Worm (Caenorhabditis elegans) whole organism, young adult: ENCODE data around the gene T14B4.8.

Source experiments
- F10E7.11 ChIP-seq: sonication (generic microtip); optimal IDR thresholded peaks from 2 replicates; lab custom pipeline; 2017; ENCODE audit warnings: mild to moderate bottlenecking, missing genetic modification characterization, moderate library complexity, missing compliant biosample characterization
- F23B12.7 ChIP-seq: sonication (generic microtip); optimal IDR thresholded peaks from 2 replicates; lab custom pipeline; 2017; ENCODE audit warnings: missing genetic modification characterization, mild to moderate bottlenecking, missing compliant biosample characterization, antibody characterized with exemption, moderate library complexity; ENCODE audit not compliant: insufficient read depth
- F33H1.4 ChIP-seq: fragments of 200-800 bp; sonication (Bioruptor generic); IDR thresholded peaks from 2 replicates; pipeline ENCODE4 v1.3.6; 2022; ENCODE audit warnings: missing genetic modification reagents, missing genetic modification characterization, missing compliant biosample characterization
- F52B5.7 ChIP-seq: sonication (generic microtip); optimal IDR thresholded peaks from 2 replicates; lab custom pipeline; 2016; ENCODE audit warnings: mild to moderate bottlenecking, missing genetic modification characterization, missing compliant biosample characterization
- F57A8.1 ChIP-seq: fragments of 200-800 bp; sonication (Bioruptor generic); optimal IDR thresholded peaks from 2 replicates; lab custom pipeline; 2018; ENCODE audit warnings: mild to moderate bottlenecking, missing genetic modification characterization, moderate library complexity, missing compliant biosample characterization
- K12H6.12 ChIP-seq: fragments of 200-800 bp; sonication (Bioruptor generic); optimal IDR thresholded peaks from 2 replicates; lab custom pipeline; 2018; ENCODE audit warnings: mild to moderate bottlenecking, missing genetic modification characterization, missing compliant biosample characterization
- T07F8.4 ChIP-seq: sonication (generic microtip); optimal IDR thresholded peaks from 2 replicates; lab custom pipeline; 2016; ENCODE audit warnings: mild to moderate bottlenecking, missing genetic modification characterization, moderate library complexity, missing compliant biosample characterization
- Y53G8AR.9 ChIP-seq: fragments of 200-800 bp; sonication (Bioruptor generic); conservative IDR thresholded peaks from 2 replicates; pipeline ENCODE4 v1.3.6; 2022; ENCODE audit warnings: missing genetic modification reagents, missing genetic modification characterization, missing compliant biosample characterization
- Y95B8A.8 ChIP-seq: fragments of 200-800 bp; sonication (Bioruptor generic); IDR thresholded peaks from 2 replicates; pipeline ENCODE4 v1.3.6; 2022; ENCODE audit warnings: missing genetic modification reagents, missing genetic modification characterization, missing compliant biosample characterization
- akir-1 ChIP-seq: fragments of 200-800 bp; sonication (Bioruptor generic); optimal IDR thresholded peaks from 2 replicates; lab custom pipeline; 2018; ENCODE audit warnings: mild to moderate bottlenecking, missing genetic modification characterization, moderate library complexity, missing compliant biosample characterization
- aptf-2 ChIP-seq: fragments of 200-800 bp; sonication (Bioruptor generic); conservative IDR thresholded peaks from 2 replicates; pipeline ENCODE4 v1.3.6; 2022; ENCODE audit warnings: missing genetic modification reagents, missing genetic modification characterization, missing compliant biosample characterization
- aptf-3 ChIP-seq: fragments of 200-800 bp; sonication (Bioruptor generic); IDR thresholded peaks from 2 replicates; pipeline ENCODE4 v1.3.6; 2022; ENCODE audit warnings: missing genetic modification characterization, missing compliant biosample characterization
- atf-7 ChIP-seq: sonication (generic microtip); optimal IDR thresholded peaks from 2 replicates; lab custom pipeline; 2017; ENCODE audit warnings: mild to moderate bottlenecking, missing genetic modification characterization, missing compliant biosample characterization
- attf-3 ChIP-seq: fragments of 200-800 bp; sonication (Bioruptor generic); conservative IDR thresholded peaks from 2 replicates; pipeline ENCODE4 v1.3.6; 2022; ENCODE audit warnings: missing genetic modification reagents, missing genetic modification characterization, missing compliant biosample characterization
- attf-6 ChIP-seq: fragments of 200-800 bp; sonication (Bioruptor generic); IDR thresholded peaks from 2 replicates; pipeline ENCODE4 v1.3.6; 2022; ENCODE audit warnings: missing genetic modification reagents, missing genetic modification characterization, missing compliant biosample characterization
- ceh-100 ChIP-seq: fragments of 200-800 bp; sonication (Bioruptor generic); IDR thresholded peaks from 2 replicates; pipeline ENCODE4 v1.3.6; 2022; ENCODE audit warnings: missing genetic modification reagents, missing genetic modification characterization, missing compliant biosample characterization
- ceh-27 ChIP-seq: fragments of 200-800 bp; sonication (Bioruptor generic); optimal IDR thresholded peaks from 2 replicates; lab custom pipeline; 2018; ENCODE audit warnings: mild to moderate bottlenecking, missing genetic modification characterization, moderate library complexity, missing compliant biosample characterization
- ceh-40 ChIP-seq: fragments of 200-800 bp; sonication (Bioruptor generic); IDR thresholded peaks from 2 replicates; pipeline ENCODE4 v1.3.6; 2022; ENCODE audit warnings: missing genetic modification characterization, missing compliant biosample characterization
- ceh-79 ChIP-seq: sonication (generic microtip); optimal IDR thresholded peaks from 2 replicates; lab custom pipeline; 2017; ENCODE audit warnings: mild to moderate bottlenecking, missing genetic modification characterization, missing compliant biosample characterization
- ceh-91 ChIP-seq: fragments of 200-800 bp; sonication (Bioruptor generic); IDR thresholded peaks from 2 replicates; pipeline ENCODE4 v1.3.6; 2022; ENCODE audit warnings: missing genetic modification reagents, missing genetic modification characterization, missing compliant biosample characterization
- dox-1 ChIP-seq: fragments of 200-800 bp; sonication (Bioruptor generic); IDR thresholded peaks from 2 replicates; pipeline ENCODE4 v1.3.6; 2022; ENCODE audit warnings: missing genetic modification reagents, missing genetic modification characterization, missing compliant biosample characterization
- dpl-1 ChIP-seq: fragments of 150-350 bp; optimal IDR thresholded peaks from 2 replicates; lab custom pipeline; 2014; ENCODE audit warnings: missing biosample characterization, missing genetic modification reagents, missing genetic modification characterization
- egl-44 ChIP-seq: fragments of 200-800 bp; sonication (Bioruptor generic); IDR thresholded peaks from 2 replicates; pipeline ENCODE4 v1.3.6; 2022; ENCODE audit warnings: missing genetic modification reagents, missing genetic modification characterization, missing compliant biosample characterization
- ets-4 ChIP-seq: fragments of 200-800 bp; sonication (Bioruptor generic); optimal IDR thresholded peaks from 2 replicates; lab custom pipeline; 2018; ENCODE audit warnings: mild to moderate bottlenecking, missing genetic modification characterization, missing compliant biosample characterization
- him-1 ChIP-seq: sonication (generic microtip); optimal IDR thresholded peaks from 2 replicates; lab custom pipeline; 2016; ENCODE audit warnings: missing genotype, missing genetic modification reagents, missing genetic modification characterization, missing compliant biosample characterization
- hlh-12 ChIP-seq: sonication (generic microtip); optimal IDR thresholded peaks from 2 replicates; lab custom pipeline; 2016; ENCODE audit warnings: missing genetic modification characterization, missing compliant biosample characterization
- hlh-26 ChIP-seq: fragments of 200-800 bp; sonication (Bioruptor generic); conservative IDR thresholded peaks from 2 replicates; pipeline ENCODE4 v1.3.6; 2022; ENCODE audit warnings: missing genetic modification reagents, missing genetic modification characterization, missing compliant biosample characterization
- hmg-20 ChIP-seq: fragments of 200-800 bp; sonication (Bioruptor generic); IDR thresholded peaks from 2 replicates; pipeline ENCODE4 v1.3.6; 2022; ENCODE audit warnings: missing genetic modification reagents, missing genetic modification characterization, missing compliant biosample characterization
- hsf-1 ChIP-seq: fragments of 200-800 bp; sonication (Bioruptor generic); IDR thresholded peaks from 2 replicates; pipeline ENCODE4 v1.3.6; 2022; ENCODE audit warnings: missing genetic modification reagents, missing genetic modification characterization, missing compliant biosample characterization
- lag-1 ChIP-seq: fragments of 200-800 bp; sonication (Bioruptor generic); IDR thresholded peaks from 2 replicates; pipeline ENCODE4 v1.3.6; 2022; ENCODE audit warnings: missing genetic modification reagents, missing genetic modification characterization, missing compliant biosample characterization
- let-526 ChIP-seq: fragments of 200-800 bp; sonication (Bioruptor generic); IDR thresholded peaks from 2 replicates; pipeline ENCODE4 v1.3.6; 2022; ENCODE audit warnings: missing genetic modification reagents, missing genetic modification characterization, missing compliant biosample characterization
- lin-26 ChIP-seq: fragments of 200-800 bp; sonication (Bioruptor generic); IDR thresholded peaks from 2 replicates; pipeline ENCODE4 v1.3.6; 2022; ENCODE audit warnings: missing genetic modification reagents, missing genetic modification characterization, missing compliant biosample characterization
- lin-54 ChIP-seq: fragments of 200-800 bp; sonication (Bioruptor generic); optimal IDR thresholded peaks from 2 replicates; lab custom pipeline; 2018; ENCODE audit warnings: mild to moderate bottlenecking, missing genetic modification characterization, missing compliant biosample characterization
- madf-3 ChIP-seq: fragments of 200-800 bp; sonication (Bioruptor generic); IDR thresholded peaks from 2 replicates; pipeline ENCODE4 v1.3.6; 2022; ENCODE audit warnings: missing genetic modification reagents, missing genetic modification characterization, missing compliant biosample characterization
- madf-6 ChIP-seq: fragments of 200-800 bp; sonication (Bioruptor generic); IDR thresholded peaks from 2 replicates; pipeline ENCODE4 v1.3.6; 2022; ENCODE audit warnings: missing genetic modification reagents, missing genetic modification characterization, missing compliant biosample characterization
- mcd-1 ChIP-seq: fragments of 200-800 bp; sonication (Bioruptor generic); IDR thresholded peaks from 2 replicates; pipeline ENCODE4 v1.3.6; 2022; ENCODE audit warnings: missing genetic modification reagents, missing genetic modification characterization, missing compliant biosample characterization
- nhr-120 ChIP-seq: fragments of 200-800 bp; sonication (Bioruptor generic); IDR thresholded peaks from 2 replicates; pipeline ENCODE4 v1.3.6; 2022; ENCODE audit warnings: missing genetic modification characterization, missing compliant biosample characterization
- nhr-27 ChIP-seq: fragments of 200-800 bp; sonication (Bioruptor generic); optimal IDR thresholded peaks from 2 replicates; lab custom pipeline; 2018; ENCODE audit warnings: mild to moderate bottlenecking, missing genetic modification characterization, moderate library complexity, missing compliant biosample characterization
- nhr-80 ChIP-seq: sonication (generic microtip); optimal IDR thresholded peaks from 2 replicates; lab custom pipeline; 2016; ENCODE audit warnings: missing genetic modification characterization, missing compliant biosample characterization
- pbrm-1 ChIP-seq: fragments of 200-800 bp; sonication (Bioruptor generic); IDR thresholded peaks from 2 replicates; pipeline ENCODE4 v1.3.6; 2022; ENCODE audit warnings: missing genetic modification reagents, missing genetic modification characterization, missing compliant biosample characterization
- pha-4 ChIP-seq: fragments of 150-350 bp; sonication (generic microtip); optimal IDR thresholded peaks from 2 replicates; lab custom pipeline; 2014; ENCODE audit warnings: missing biosample characterization, missing genetic modification reagents, missing genetic modification characterization
- repo-1 ChIP-seq: sonication (generic microtip); optimal IDR thresholded peaks from 2 replicates; lab custom pipeline; 2017; ENCODE audit warnings: mild to moderate bottlenecking, missing genetic modification characterization, missing compliant biosample characterization
- somi-1 ChIP-seq: fragments of 200-800 bp; sonication (Bioruptor generic); optimal IDR thresholded peaks from 2 replicates; lab custom pipeline; 2018; ENCODE audit warnings: mild to moderate bottlenecking, missing genetic modification characterization, missing compliant biosample characterization
- sptf-2 ChIP-seq: fragments of 200-800 bp; sonication (Bioruptor generic); optimal IDR thresholded peaks from 2 replicates; lab custom pipeline; 2018; ENCODE audit warnings: mild to moderate bottlenecking, missing genetic modification characterization, missing compliant biosample characterization
- unc-62 ChIP-seq: fragments of 150-350 bp; optimal IDR thresholded peaks from 2 replicates; lab custom pipeline; 2014; ENCODE audit warnings: missing biosample characterization, missing genetic modification reagents, missing genetic modification characterization
- ztf-26 ChIP-seq: sonication (generic microtip); optimal IDR thresholded peaks from 2 replicates; lab custom pipeline; 2017; ENCODE audit warnings: missing genetic modification characterization, missing compliant biosample characterization

T14B4.8 gene

ce11 chrII:6741428-6741827 lies 12.2 kb upstream of the T14B4.8 start, which contains the start of gene exos-8 (continued):
- TF ChIP-seq akir-1 (GFP tag; lab: Kevin White, UChicago) (peak; percentile 44), mcd-1 (GFP tag; lab: Robert Waterston, UW) (peak; percentile 92), K12H6.12 (tag; lab: Kevin White, UChicago) (peak; percentile 32), aptf-2 (0 out of 2 replicates have a peak, but pooled peaks have one; percentile 60), F33H1.4 (peak; percentile 21; the same call in 1 of the 2 replicates), attf-3 (GFP tag; lab: Robert Waterston, UW) (peak; percentile 65), Y95B8A.8 (no peak), lin-54 (GFP tag; lab: Kevin White, UChicago) (peak; percentile 40), him-1 (tag; lab: Kevin White, UChicago) (peak; percentile 12), nhr-80 (tag; lab: Kevin White, UChicago) (peak; percentile 54), unc-62 (no peak), madf-3 (0 out of 2 replicates have a peak, but pooled peaks have one; percentile 15), ceh-100 (GFP tag; lab: Robert Waterston, UW) (peak; percentile 97), F57A8.1 (GFP tag; lab: Kevin White, UChicago) (no peak), ztf-26 (no peak), ceh-40 (GFP tag; lab: Robert Waterston, UW) (no peak)

- no peak for TF ChIP-seq atf-7 (tag; lab: Kevin White, UChicago)
Measured at ce11 chrII:6736604-6737003, 7.4 kb upstream of the T14B4.8 start, which contains the start of gene T14B4.1. T14B4.1 (plus strand) TSS chrII:6736904.

ce11 chrII:6736066-6736465 lies 6.9 kb upstream of the T14B4.8 start, which contains the start of gene mrps-18.C:
mrps-18.C (plus strand) TSS chrII:6736203.
- no peak for TF ChIP-seq hlh-12 (tag; lab: Kevin White, UChicago)
- TF ChIP-seq madf-3, result 0 out of 2 replicates have a peak, but pooled peaks have one; percentile 7
- TF ChIP-seq nhr-27 (tag; lab: Kevin White, UChicago), result no peak
- no peak for TF ChIP-seq dox-1
- no peak for TF ChIP-seq F57A8.1 (GFP tag; lab: Kevin White, UChicago)
- TF ChIP-seq Y95B8A.8, result no peak
- TF ChIP-seq pbrm-1, result no peak
- no peak for TF ChIP-seq F10E7.11 (tag; lab: Kevin White, UChicago)
- no peak for TF ChIP-seq ceh-40 (GFP tag; lab: Robert Waterston, UW)
- no peak for TF ChIP-seq akir-1 (GFP tag; lab: Kevin White, UChicago)
- TF ChIP-seq ceh-27 (GFP tag; lab: Kevin White, UChicago), result no peak
- TF ChIP-seq let-526 (GFP tag; lab: Robert Waterston, UW), result no peak
- TF ChIP-seq pha-4 (tag; lab: Kevin White, UChicago), result no peak
- no peak for TF ChIP-seq F23B12.7
- 0 out of 2 replicates have a peak, but pooled peaks have one; percentile 30 for TF ChIP-seq mcd-1 (GFP tag; lab: Robert Waterston, UW)
- TF ChIP-seq ceh-91 (GFP tag; lab: Robert Waterston, UW), result no peak
- TF ChIP-seq hmg-20 (GFP tag; lab: Robert Waterston, UW), result 0 out of 2 replicates have a peak, but pooled peaks have one; percentile 3
- TF ChIP-seq repo-1 (tag; lab: Kevin White, UChicago), result peak; percentile 36
- no peak for TF ChIP-seq nhr-120 (GFP tag; lab: Robert Waterston, UW)
- no peak for TF ChIP-seq F52B5.7 (tag; lab: Kevin White, UChicago)
- peak; percentile 47 for TF ChIP-seq madf-6 (GFP tag; lab: Robert Waterston, UW)
- no peak for TF ChIP-seq sptf-2 (GFP tag; lab: Kevin White, UChicago)
- TF ChIP-seq ets-4 (GFP tag; lab: Kevin White, UChicago), result no peak
- no peak for TF ChIP-seq lin-26 (GFP tag; lab: Robert Waterston, UW)
- TF ChIP-seq hsf-1 (GFP tag; lab: Robert Waterston, UW), result 0 out of 2 replicates have a peak, but pooled peaks have one; percentile 27
- TF ChIP-seq somi-1 (GFP tag; lab: Kevin White, UChicago), result no peak
- TF ChIP-seq dpl-1 (GFP tag; lab: Kevin White, UChicago), result no peak
- no peak for TF ChIP-seq attf-6 (GFP tag; lab: Robert Waterston, UW)
- no peak for TF ChIP-seq Y53G8AR.9 (GFP tag; lab: Robert Waterston, UW)
- no peak for TF ChIP-seq lag-1
- TF ChIP-seq egl-44 (GFP tag; lab: Robert Waterston, UW), result no peak
- no peak for TF ChIP-seq hlh-26 (GFP tag; lab: Robert Waterston, UW)
- TF ChIP-seq aptf-3 (GFP tag; lab: Robert Waterston, UW), result no peak
- TF ChIP-seq ceh-79 (tag; lab: Kevin White, UChicago), result no peak
- TF ChIP-seq T07F8.4, result no peak
- no peak for TF ChIP-seq nhr-80 (tag; lab: Kevin White, UChicago)
